Worm (Caenorhabditis elegans): ENCODE measurements around the gene C24F3.2.

- TF ChIP-seq unc-62 (GFP tag; optimal IDR thresholded peaks at IDR 0.05) (no peak), crh-2 (tag; optimal IDR thresholded peaks at IDR 0.05) (peak; percentile 46), snpc-4 (tag; optimal IDR thresholded peaks at IDR 0.05) (no peak), ztf-11 (tag; optimal IDR thresholded peaks at IDR 0.05) (no peak), fos-1 (tag; optimal IDR thresholded peaks at IDR 0.05) (no peak), nhr-237 (tag; optimal IDR thresholded peaks at IDR 0.05) (no peak), nhr-25 (tag; optimal IDR thresholded peaks at IDR 0.05) (no peak)
Measured at ce11 chrIV:10221187-10221586, 1.2 kb upstream of the C24F3.2 start, which contains the start of gene tram-1.
